Worm (Caenorhabditis elegans): ENCODE results near the gene gba-3.
A peak's percentile ranks its signal among the peaks of the same experiment; 100 is the strongest.

The gba-3 gene

DNA sequence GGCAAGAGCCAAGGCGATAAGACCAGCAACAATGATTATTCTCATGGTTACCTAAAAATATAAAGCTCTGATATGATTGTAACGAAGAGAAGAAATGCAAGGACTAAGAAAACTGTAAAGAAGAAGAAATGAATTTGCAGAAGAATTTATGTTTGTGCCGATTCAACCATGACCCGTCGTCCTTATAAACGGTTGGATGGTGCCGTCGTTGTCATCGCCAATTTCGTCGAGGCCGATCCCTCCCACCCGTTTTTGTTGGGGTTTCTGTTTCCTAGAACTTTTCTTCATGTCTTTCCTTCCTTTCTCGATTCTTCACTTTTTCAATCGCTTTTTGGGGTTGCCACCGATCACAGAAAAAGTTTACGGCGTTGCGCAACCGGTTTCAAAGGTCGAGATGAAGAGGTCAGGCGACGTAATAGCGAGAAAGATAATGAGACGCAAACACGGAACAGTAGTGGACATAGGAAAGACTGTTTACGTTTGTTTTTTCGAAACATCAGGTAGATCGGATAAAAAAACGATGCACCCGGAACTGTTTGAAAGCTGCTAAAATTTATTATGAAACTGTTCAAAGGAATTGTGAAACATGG is 1.2 kb upstream of the gba-3 start, which contains the start of gene epic-1 (continued):
- TF ChIP-seq nhr-237 (tag; optimal IDR thresholded peaks at IDR 0.05), result no peak
- peak; percentile 64 for TF ChIP-seq nhr-25 (tag; optimal IDR thresholded peaks at IDR 0.05; ENCODE audit: borderline replicate concordance, insufficient read depth)
- no peak for TF ChIP-seq daf-12 (tag; optimal IDR thresholded peaks at IDR 0.05)

DNA sequence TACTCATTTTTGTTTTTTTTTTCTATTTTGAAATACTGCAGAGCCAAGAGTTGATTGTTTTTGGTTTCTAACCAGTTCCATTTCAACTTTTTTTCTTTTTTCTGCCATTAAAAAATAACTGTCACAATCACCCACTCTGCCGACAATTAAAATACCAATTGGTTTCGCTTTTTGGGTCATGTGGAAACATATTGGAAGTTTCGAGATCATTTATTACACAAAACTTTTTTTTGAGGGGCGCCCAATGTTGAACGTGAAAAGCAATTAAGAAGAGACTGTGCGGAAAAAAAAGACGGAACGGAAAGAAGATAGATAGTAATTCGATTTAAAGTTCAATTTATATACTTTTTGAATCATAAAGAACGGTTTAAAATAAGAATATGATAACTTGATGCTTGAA is 913 bp downstream of the gba-3 start:
- TF ChIP-seq dve-1 (tag; optimal IDR thresholded peaks at IDR 0.05; ENCODE audit: insufficient read depth) (peak; percentile 42), mdt-29 (GFP tag; IDR thresholded peaks at IDR 0.05) (0 out of 2 replicates have a peak, but pooled peaks have one; percentile 18), nhr-28 (tag; optimal IDR thresholded peaks at IDR 0.05) (peak; percentile 1), ctbp-1 (GFP tag; IDR thresholded peaks at IDR 0.05) (peak; percentile 34; the same call in 1 of the 2 replicates), hlh-30 (tag; optimal IDR thresholded peaks at IDR 0.05; ENCODE audit: insufficient read depth) (peak; percentile 40), cey-2 (tag; optimal IDR thresholded peaks at IDR 0.05; ENCODE audit: borderline replicate concordance, insufficient read depth) (peak; percentile 56), sdz-12 (GFP tag; optimal IDR thresholded peaks at IDR 0.05) (no peak), hmg-1.1 (GFP tag; IDR thresholded peaks at IDR 0.05) (0 out of 2 replicates have a peak, but pooled peaks have one; percentile 14), nhr-42 (GFP tag; IDR thresholded peaks at IDR 0.05) (no peak), lin-1 (GFP tag; IDR thresholded peaks at IDR 0.05) (no peak)

DNA sequence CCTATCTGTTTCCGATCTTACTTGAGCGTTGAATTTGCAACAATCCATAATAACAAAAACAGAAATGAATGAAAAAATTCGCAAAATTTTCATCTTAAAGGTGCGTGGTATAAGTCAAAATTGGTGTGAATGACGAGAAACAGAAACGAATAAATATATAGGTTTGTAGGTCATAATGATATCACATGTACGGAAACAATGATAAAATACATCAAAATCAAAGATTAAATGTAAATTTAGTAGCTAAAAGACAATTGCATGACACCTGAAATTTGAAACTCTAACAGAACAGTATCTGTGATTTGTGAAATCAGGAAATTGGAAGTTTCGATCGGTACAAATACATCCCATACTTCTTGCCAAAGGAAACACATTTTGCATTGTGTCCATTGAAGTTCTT is 2.1 kb downstream of the gba-3 start, which contains the start of gene F11E6.9:
F11E6.9 (minus strand) TSS at position 101 of the 400 bp plus-strand sequence.
- TF ChIP-seq lin-15B (tag; optimal IDR thresholded peaks at IDR 0.05) (no peak), mep-1 (tag; optimal IDR thresholded peaks at IDR 0.05) (no peak), mdl-1 (tag; optimal IDR thresholded peaks at IDR 0.05) (no peak), spr-1 (tag; optimal IDR thresholded peaks at IDR 0.05) (no peak), php-3 (GFP tag; IDR thresholded peaks at IDR 0.05) (no peak), fos-1 (tag; optimal IDR thresholded peaks at IDR 0.05) (no peak), nhr-111 (GFP tag; optimal IDR thresholded peaks at IDR 0.05) (no peak), daf-19 (GFP tag; conservative IDR thresholded peaks at IDR 0.05) (no peak), T20F7.1 (GFP tag; optimal IDR thresholded peaks at IDR 0.05) (no peak), lim-7 (GFP tag; IDR thresholded peaks at IDR 0.05) (no peak)

DNA sequence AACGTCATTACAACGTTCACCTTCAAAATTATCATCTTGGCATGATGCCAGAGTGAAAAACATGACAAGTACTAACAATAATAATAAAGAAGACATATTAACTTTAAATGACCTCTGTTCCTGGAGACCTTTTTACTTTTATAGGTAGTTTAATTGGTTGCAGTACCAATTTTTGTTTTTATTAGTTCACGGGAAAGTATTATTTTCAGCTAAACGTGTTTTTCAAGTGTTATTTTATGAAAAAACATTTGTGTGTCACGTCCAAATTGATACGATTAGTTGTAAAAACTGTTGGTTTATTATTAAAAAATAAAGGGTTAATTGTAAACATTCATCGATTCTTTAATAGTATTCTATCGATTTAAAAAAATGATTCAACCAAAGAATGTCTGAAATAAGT is 2.6 kb downstream of the gba-3 start, which contains the start of gene grl-24:
grl-24 (minus strand) TSS at position 101 of the 400 bp plus-strand sequence.
- TF ChIP-seq nhr-41 (GFP tag; IDR thresholded peaks at IDR 0.05), result no peak
- no peak for TF ChIP-seq mdl-1 (tag; optimal IDR thresholded peaks at IDR 0.05)
- TF ChIP-seq T26A8.4 (GFP tag; IDR thresholded peaks at IDR 0.05), result no peak
- peak; percentile 82 for TF ChIP-seq aha-1 (tag)
- TF ChIP-seq nhr-237 (tag; optimal IDR thresholded peaks at IDR 0.05), result no peak

DNA sequence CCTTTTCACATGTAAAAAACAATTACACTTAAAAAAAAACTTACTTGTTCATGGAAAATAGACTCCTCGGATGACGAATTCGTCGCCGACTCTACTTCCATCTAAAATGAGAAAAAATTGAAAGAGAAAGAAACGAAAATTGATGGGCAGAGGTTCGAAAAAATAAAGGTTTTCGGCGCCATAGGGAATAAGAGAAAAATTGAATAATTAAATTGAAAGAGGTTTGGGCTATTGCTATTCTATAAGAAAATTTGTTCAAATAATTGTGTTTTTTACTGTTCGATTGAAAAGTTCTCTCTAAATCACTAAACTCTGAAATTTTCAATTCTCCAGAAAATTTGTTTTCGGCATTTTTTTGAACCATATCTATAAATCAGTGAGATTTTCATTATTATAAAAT is 10.1 kb downstream of the gba-3 start, which contains the start of gene rabr-2:
rabr-2 (minus strand) TSS at position 101 of the 400 bp plus-strand sequence.
- TF ChIP-seq madf-9 (GFP tag; conservative IDR thresholded peaks at IDR 0.05) (no peak), set-16 (GFP tag; IDR thresholded peaks at IDR 0.05) (no peak), nhr-41 (GFP tag; IDR thresholded peaks at IDR 0.05) (no peak), vab-7 (GFP tag; IDR thresholded peaks at IDR 0.05) (no peak), F44E2.7 (GFP tag; IDR thresholded peaks at IDR 0.05) (no peak), F37D6.2 (tag; optimal IDR thresholded peaks at IDR 0.05) (no peak), fkh-10 (GFP tag; optimal IDR thresholded peaks at IDR 0.05) (no peak), unc-62 (GFP tag; optimal IDR thresholded peaks at IDR 0.05 in 1 of 2) (no peak), unc-62 (tag; optimal IDR thresholded peaks at IDR 0.05) (no peak), nhr-111 (GFP tag; optimal IDR thresholded peaks at IDR 0.05) (no peak), ctbp-1 (GFP tag; IDR thresholded peaks at IDR 0.05) (no peak), daf-12 (tag; optimal IDR thresholded peaks at IDR 0.05) (no peak), zfp-2 (tag; optimal IDR thresholded peaks at IDR 0.05) (no peak), lin-15B (tag; optimal IDR thresholded peaks at IDR 0.05) (no peak), daf-16 (GFP tag; optimal IDR thresholded peaks at IDR 0.05) (no peak), daf-16 (tag; optimal IDR thresholded peaks at IDR 0.05) (no peak), zag-1 (tag; optimal IDR thresholded peaks at IDR 0.05) (no peak), arid-1 (GFP tag; conservative IDR thresholded peaks at IDR 0.05) (no peak), nhr-102 (tag; optimal IDR thresholded peaks at IDR 0.05) (no peak), nhr-11 (tag; optimal IDR thresholded peaks at IDR 0.05) (no peak), mxl-3 (GFP tag; optimal IDR thresholded peaks at IDR 0.05) (no peak), Y105C5A.15 (GFP tag; IDR thresholded peaks at IDR 0.05) (no peak)

Measured in whole organism, L4 larva.